Worm (Caenorhabditis elegans): Measurements from ENCODE around the gene F27D9.12.
A peak's percentile ranks its signal among the peaks of the same experiment; 100 is the strongest.

DNA sequence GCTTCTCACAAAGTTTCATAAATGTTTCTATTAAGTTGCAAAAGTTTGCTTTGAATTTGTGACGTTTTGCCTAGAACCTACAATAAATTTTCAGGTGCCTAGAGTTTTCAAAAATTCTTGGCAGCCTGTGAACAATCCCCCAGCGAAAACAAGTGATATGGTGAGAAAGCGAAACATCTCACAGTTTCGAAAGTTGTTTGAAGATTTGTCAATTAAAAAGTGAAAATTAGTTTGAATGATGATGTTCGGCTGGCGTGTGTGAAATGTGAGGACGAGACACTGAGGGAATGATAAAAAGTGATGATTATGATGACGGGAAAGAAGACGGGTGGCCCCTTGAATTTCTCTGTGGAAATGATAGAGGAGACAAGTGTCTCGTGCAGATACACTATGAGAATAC, 18.0 kb downstream of the F27D9.12 start:
- no peak for TF ChIP-seq aly-2 (tag; optimal IDR thresholded peaks at IDR 0.05)
- no peak for TF ChIP-seq hpl-2 (GFP tag; optimal IDR thresholded peaks at IDR 0.05)
- TF ChIP-seq nhr-85 (tag), result no peak
- no peak for TF ChIP-seq ces-1 (GFP tag; optimal IDR thresholded peaks at IDR 0.05)
- no peak for TF ChIP-seq efl-1 (optimal IDR thresholded peaks at IDR 0.05)
- TF ChIP-seq efl-1 (GFP tag; optimal IDR thresholded peaks at IDR 0.05 in 1 of 2), result no peak
- peak in 1 of 6 experiments; percentile 11 for TF ChIP-seq elt-3 (tag; optimal IDR thresholded peaks at IDR 0.05)

Data from whole organism, L1 larva.